Worm (Caenorhabditis elegans) whole organism, midembryonic: ENCODE results near the gene Y62F5A.10.

Experiments
- T22C8.4 ChIP-seq: fragments of 200-800 bp; sonication (Bioruptor generic); IDR thresholded peaks from 2 replicates; pipeline ENCODE4 v1.3.6; 2022; ENCODE audit warnings: missing genetic modification characterization, missing compliant biosample characterization
- cog-1 ChIP-seq: sonication (generic microtip); optimal IDR thresholded peaks from 2 replicates; lab custom pipeline; 2016; ENCODE audit warnings: missing genetic modification characterization, missing compliant biosample characterization
- flt-1 ChIP-seq: fragments of 200-800 bp; sonication (Bioruptor generic); IDR thresholded peaks from 2 replicates; pipeline ENCODE4 v1.3.6; 2022; ENCODE audit warnings: missing genetic modification characterization, missing compliant biosample characterization
- klf-2 ChIP-seq: fragments of 200-800 bp; sonication (Bioruptor generic); conservative IDR thresholded peaks from 2 replicates; pipeline ENCODE4 v1.3.6; 2022; ENCODE audit warnings: missing genetic modification reagents, missing genetic modification characterization, missing compliant biosample characterization
- med-1 ChIP-seq: sonication (generic microtip); optimal IDR thresholded peaks from 2 replicates; lab custom pipeline; 2017; ENCODE audit warnings: missing genetic modification characterization, mild to moderate bottlenecking, missing compliant biosample characterization, antibody characterized with exemption, missing genetic modification reagents; ENCODE audit not compliant: insufficient read depth
- ref-1 ChIP-seq: fragments of 200-800 bp; sonication (Bioruptor generic); conservative IDR thresholded peaks from 2 replicates; pipeline ENCODE4 v1.3.6; 2022; ENCODE audit warnings: missing genetic modification reagents, missing genetic modification characterization, missing compliant biosample characterization
- tab-1 ChIP-seq: fragments of 200-800 bp; sonication (Bioruptor generic); IDR thresholded peaks from 2 replicates; pipeline ENCODE4 v1.3.6; 2022; ENCODE audit warnings: missing genetic modification characterization, missing compliant biosample characterization
- ztf-23 ChIP-seq: fragments of 200-800 bp; sonication (Bioruptor generic); IDR thresholded peaks from 2 replicates; pipeline ENCODE4 v1.3.6; 2022; ENCODE audit warnings: missing genetic modification reagents, missing genetic modification characterization, missing compliant biosample characterization
- ztf-29 ChIP-seq: fragments of 200-800 bp; sonication (Bioruptor generic); IDR thresholded peaks from 2 replicates; pipeline ENCODE4 v1.3.6; 2022; ENCODE audit warnings: missing genetic modification reagents, missing genetic modification characterization, missing compliant biosample characterization

Gene Y62F5A.10

DNA sequence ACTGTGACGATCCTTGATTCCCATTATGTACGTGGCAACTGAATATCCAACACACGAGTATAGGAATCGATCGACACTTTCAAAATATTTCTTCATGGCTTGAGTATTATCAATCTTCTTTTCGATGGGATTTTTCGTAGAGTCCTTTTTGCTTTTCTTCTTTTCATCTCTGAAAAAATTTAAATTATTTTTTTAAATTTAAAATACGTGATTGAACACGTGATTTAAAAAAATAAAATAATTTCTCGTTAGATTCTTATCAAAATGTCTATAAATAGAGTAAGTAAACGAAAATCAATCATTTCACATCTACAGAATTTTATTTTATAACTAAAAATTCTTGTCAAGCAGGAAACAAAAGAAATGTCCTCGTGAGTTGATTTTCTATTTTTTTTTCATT lies at the start of gene Y62F5A.10:
Gene Y62F5A.10, plus strand, starts transcription at position 301 of the 400 bp plus-strand sequence.
- TF ChIP-seq ref-1 (GFP tag; lab: Robert Waterston, UW): no peak
- TF ChIP-seq ztf-23 (GFP tag; lab: Robert Waterston, UW): no peak
- no peak for TF ChIP-seq med-1 (GFP tag; lab: Kevin White, UChicago)
- no peak for TF ChIP-seq T22C8.4 (GFP tag; lab: Robert Waterston, UW)
- no peak for TF ChIP-seq cog-1 (tag; lab: Kevin White, UChicago)
- no peak for TF ChIP-seq klf-2
- TF ChIP-seq flt-1: no peak
- TF ChIP-seq ztf-29 (GFP tag; lab: Robert Waterston, UW): no peak
- no peak for TF ChIP-seq tab-1

DNA sequence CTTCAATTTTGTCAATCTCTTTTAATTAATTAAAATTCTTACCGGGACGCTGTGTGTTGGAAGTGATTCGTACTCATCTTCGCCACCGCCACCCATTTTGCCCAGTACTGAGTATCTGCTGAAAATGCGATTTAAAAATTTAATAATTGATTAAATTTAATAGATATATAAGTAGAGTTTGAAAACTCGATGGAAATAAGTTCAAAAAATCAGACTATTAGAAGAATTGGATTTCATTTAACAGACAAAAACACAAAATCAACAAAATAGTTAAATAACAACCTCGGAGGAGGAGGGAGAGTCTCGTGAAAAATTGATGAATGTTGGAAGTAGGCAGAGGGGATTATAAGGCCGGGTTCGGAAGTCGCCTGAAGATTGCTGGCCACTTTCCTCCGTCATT lies 49.5 kb upstream of the Y62F5A.10 start, which contains the start of gene mfn-1:
Gene mfn-1, minus strand, starts transcription at position 101 of the 400 bp plus-strand sequence.
- no peak for TF ChIP-seq klf-2
- TF ChIP-seq ref-1 (GFP tag; lab: Robert Waterston, UW): no peak
- no peak for TF ChIP-seq ztf-29 (GFP tag; lab: Robert Waterston, UW)
- TF ChIP-seq T22C8.4 (GFP tag; lab: Robert Waterston, UW): no peak
- no peak for TF ChIP-seq med-1 (GFP tag; lab: Kevin White, UChicago)
- TF ChIP-seq cog-1 (tag; lab: Kevin White, UChicago): no peak
- no peak for TF ChIP-seq flt-1
- no peak for TF ChIP-seq tab-1
- TF ChIP-seq ztf-23 (GFP tag; lab: Robert Waterston, UW): no peak

- TF ChIP-seq med-1 (GFP tag; lab: Kevin White, UChicago): no peak
- TF ChIP-seq ztf-29 (GFP tag; lab: Robert Waterston, UW): no peak
- no peak for TF ChIP-seq T22C8.4 (GFP tag; lab: Robert Waterston, UW)
- no peak for TF ChIP-seq ztf-23 (GFP tag; lab: Robert Waterston, UW)
These were observed 48.9 kb upstream of the Y62F5A.10 start for ce11 chrII:11472542-11472941.

DNA sequence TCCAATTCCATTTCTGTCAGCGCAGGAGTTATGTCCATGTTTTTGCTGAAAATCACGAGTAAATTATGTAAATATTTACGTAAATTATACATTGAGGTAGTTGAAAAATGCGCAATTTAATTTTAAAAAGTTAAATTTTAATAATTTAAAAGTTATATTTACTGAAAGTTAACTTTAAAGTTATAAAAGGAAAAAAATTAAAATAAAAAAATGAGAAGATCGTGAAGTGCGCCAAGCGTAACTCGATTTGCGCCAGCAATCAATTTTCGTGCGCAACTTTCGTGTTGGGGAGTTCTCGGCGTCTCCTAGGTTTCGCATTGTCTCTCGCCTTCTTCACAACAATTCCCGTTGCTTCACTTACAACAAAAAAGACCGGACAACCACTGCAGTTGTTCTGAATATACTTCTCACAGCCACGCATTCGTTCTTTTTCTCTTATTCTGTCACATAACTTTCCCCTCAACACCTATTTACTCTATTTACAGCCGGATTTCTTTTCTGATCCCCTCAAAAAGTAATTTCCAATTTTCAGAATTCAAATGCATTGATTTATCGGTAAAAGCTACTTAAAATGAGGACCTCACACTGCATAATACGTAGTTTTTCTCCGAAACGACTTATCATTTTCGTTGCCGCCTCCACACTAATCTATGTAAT lies 47.7 kb upstream of the Y62F5A.10 start, which contains the start of the genes metl-1 and W02B12.11:
Gene metl-1, minus strand, starts transcription at position 51 of the 657 bp plus-strand sequence.
Gene W02B12.11, plus strand, starts transcription at position 337 of the 657 bp plus-strand sequence.
- TF ChIP-seq T22C8.4 (GFP tag; lab: Robert Waterston, UW) (no peak), tab-1 (0 out of 2 replicates have a peak, but pooled peaks have one; percentile 62), ztf-29 (GFP tag; lab: Robert Waterston, UW) (no peak), med-1 (GFP tag; lab: Kevin White, UChicago) (peak; percentile 49), cog-1 (tag; lab: Kevin White, UChicago) (peak; percentile 50), ref-1 (GFP tag; lab: Robert Waterston, UW) (no peak), klf-2 (no peak), ztf-23 (GFP tag; lab: Robert Waterston, UW) (peak; percentile 63; the same call in 1 of the 2 replicates), flt-1 (peak; percentile 63; the same call in 1 of the 2 replicates)

ce11 chrII:11476410-11476809 lies 45.0 kb upstream of the Y62F5A.10 start, which contains the start of gene W02B12.16:
Gene W02B12.16, minus strand, starts transcription at chrII:11476510.
- no peak for TF ChIP-seq flt-1
- no peak for TF ChIP-seq klf-2
- no peak for TF ChIP-seq ztf-23 (GFP tag; lab: Robert Waterston, UW)
- no peak for TF ChIP-seq cog-1 (tag; lab: Kevin White, UChicago)

- TF ChIP-seq ref-1 (GFP tag; lab: Robert Waterston, UW) (no peak), T22C8.4 (GFP tag; lab: Robert Waterston, UW) (no peak), flt-1 (no peak), cog-1 (tag; lab: Kevin White, UChicago) (no peak), ztf-23 (GFP tag; lab: Robert Waterston, UW) (no peak), med-1 (GFP tag; lab: Kevin White, UChicago) (no peak), ztf-29 (GFP tag; lab: Robert Waterston, UW) (no peak), tab-1 (no peak)
These were observed 42.3 kb upstream of the Y62F5A.10 start, which contains the start of gene W02B12.12 for ce11 chrII:11479076-11479475. Gene W02B12.12, minus strand, starts transcription at chrII:11479176.

DNA sequence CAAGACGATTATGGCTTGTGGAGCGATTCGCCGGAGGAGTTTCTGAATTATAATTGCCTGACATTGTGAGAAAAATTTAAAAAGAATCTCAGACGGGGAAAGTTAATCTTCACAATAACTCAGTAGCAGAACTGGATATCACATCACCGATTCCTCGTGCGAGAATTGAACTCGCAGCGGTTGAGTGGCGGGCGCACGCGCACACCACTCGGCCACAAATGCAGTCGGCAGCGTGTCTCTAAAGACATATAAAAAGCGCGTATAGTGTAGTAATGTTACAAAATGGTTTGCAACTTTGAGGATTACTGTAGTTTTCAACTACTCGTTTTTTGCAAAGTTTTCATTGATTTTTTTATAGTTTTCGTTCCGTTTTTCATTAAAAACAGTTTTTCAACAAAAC lies 36.8 kb upstream of the Y62F5A.10 start:
- TF ChIP-seq cog-1 (tag; lab: Kevin White, UChicago): peak; percentile 93
- TF ChIP-seq ref-1 (GFP tag; lab: Robert Waterston, UW): peak; percentile 94
- TF ChIP-seq tab-1: peak; percentile 99
- peak; percentile 95 for TF ChIP-seq ztf-29 (GFP tag; lab: Robert Waterston, UW)
- TF ChIP-seq ztf-23 (GFP tag; lab: Robert Waterston, UW): peak; percentile 96
- TF ChIP-seq flt-1: peak; percentile 98
- peak; percentile 85 for TF ChIP-seq med-1 (GFP tag; lab: Kevin White, UChicago)
- peak; percentile 96 for TF ChIP-seq T22C8.4 (GFP tag; lab: Robert Waterston, UW)
- peak; percentile 98 for TF ChIP-seq klf-2

ce11 chrII:11485200-11485599 lies 36.2 kb upstream of the Y62F5A.10 start, which contains the start of gene twk-5:
Gene twk-5, minus strand, starts transcription at chrII:11485300.
- TF ChIP-seq klf-2: no peak
- TF ChIP-seq ztf-29 (GFP tag; lab: Robert Waterston, UW): no peak
- no peak for TF ChIP-seq ref-1 (GFP tag; lab: Robert Waterston, UW)
- TF ChIP-seq tab-1: no peak
- TF ChIP-seq T22C8.4 (GFP tag; lab: Robert Waterston, UW): no peak
- no peak for TF ChIP-seq ztf-23 (GFP tag; lab: Robert Waterston, UW)
- TF ChIP-seq cog-1 (tag; lab: Kevin White, UChicago): no peak
- TF ChIP-seq flt-1: no peak
- no peak for TF ChIP-seq med-1 (GFP tag; lab: Kevin White, UChicago)

DNA sequence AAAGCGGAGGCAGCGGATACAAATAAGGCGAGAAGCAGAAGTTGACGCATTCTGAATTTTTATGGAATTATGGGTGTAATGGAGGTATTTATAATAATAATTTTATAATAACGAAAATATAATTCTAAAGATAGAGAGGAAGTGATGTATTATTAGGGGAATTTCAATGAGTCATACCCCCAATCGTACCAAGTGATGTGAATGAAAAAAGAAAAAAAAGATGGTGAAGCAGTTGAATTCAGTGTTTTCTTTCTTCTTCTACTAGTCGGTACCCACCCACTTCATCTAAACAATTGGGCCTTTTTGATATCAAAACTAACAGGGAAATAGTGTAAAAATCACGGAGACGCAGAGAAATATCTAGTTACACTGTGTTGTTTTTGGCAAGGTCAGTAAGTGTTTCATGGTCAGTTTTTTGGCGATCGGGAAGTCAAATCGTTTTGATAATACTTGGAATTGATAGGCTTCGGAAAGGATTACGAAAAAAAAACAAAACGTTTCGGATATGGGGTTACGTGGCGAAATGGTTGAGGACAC lies 34.6 kb upstream of the Y62F5A.10 start, which contains the start of gene ttr-18:
Gene ttr-18, minus strand, starts transcription at position 51 of the 537 bp plus-strand sequence.
- TF ChIP-seq ref-1 (GFP tag; lab: Robert Waterston, UW): no peak
- TF ChIP-seq med-1 (GFP tag; lab: Kevin White, UChicago): no peak
- no peak for TF ChIP-seq flt-1
- TF ChIP-seq T22C8.4 (GFP tag; lab: Robert Waterston, UW): no peak
- no peak for TF ChIP-seq cog-1 (tag; lab: Kevin White, UChicago)
- TF ChIP-seq tab-1: no peak
- TF ChIP-seq ztf-29 (GFP tag; lab: Robert Waterston, UW): no peak
- TF ChIP-seq klf-2: no peak
- TF ChIP-seq ztf-23 (GFP tag; lab: Robert Waterston, UW): no peak
